Worm (Caenorhabditis elegans) whole organism, L3 larva: ENCODE data around the gene npr-41.

Experiments used
- R02D3.7 ChIP-seq: fragments of 150-350 bp; optimal IDR thresholded peaks from 2 replicates; lab custom pipeline; 2014; ENCODE audit warnings: missing biosample characterization, missing genetic modification characterization
- ZK546.5 ChIP-seq: sonication (generic microtip); optimal IDR thresholded peaks from 2 replicates; lab custom pipeline; 2017; ENCODE audit warnings: missing biosample characterization, missing genetic modification characterization
- aly-2 ChIP-seq: fragments of 150-350 bp; optimal IDR thresholded peaks from 2 replicates; lab custom pipeline; 2014; ENCODE audit warnings: missing biosample characterization, missing genetic modification characterization
- ama-1 ChIP-seq: fragments of 150-350 bp; optimal IDR thresholded peaks from 2 replicates; lab custom pipeline; 2018
- ceh-16 ChIP-seq: sonication (generic microtip); optimal IDR thresholded peaks from 2 replicates; lab custom pipeline; 2017; ENCODE audit warnings: missing biosample characterization, missing genetic modification characterization
- ceh-28 ChIP-seq: fragments of 150-350 bp; optimal IDR thresholded peaks from 2 replicates; lab custom pipeline; 2014; ENCODE audit warnings: missing biosample characterization, missing genetic modification reagents, missing genetic modification characterization
- ceh-82 ChIP-seq: fragments of 150-350 bp; optimal IDR thresholded peaks from 2 replicates; lab custom pipeline; 2014; ENCODE audit warnings: missing biosample characterization, missing genetic modification characterization
- ceh-9 ChIP-seq: sonication (generic microtip); optimal IDR thresholded peaks from 2 replicates; lab custom pipeline; 2018; ENCODE audit warnings: missing biosample characterization, missing genetic modification characterization
- daf-12 ChIP-seq: fragments of 150-350 bp; optimal IDR thresholded peaks from 2 replicates; lab custom pipeline; 2014; ENCODE audit warnings: missing biosample characterization, missing genetic modification reagents, missing genetic modification characterization
- egl-27 ChIP-seq: sonication (generic microtip); optimal IDR thresholded peaks from 4 replicates; lab custom pipeline; 2017; ENCODE audit warnings: missing biosample characterization, missing genetic modification reagents, missing genetic modification characterization
- egl-5 ChIP-seq: fragments of 150-350 bp; optimal IDR thresholded peaks from 2 replicates; lab custom pipeline; 2017; ENCODE audit warnings: missing biosample characterization, missing genetic modification reagents, missing genetic modification characterization, inconsistent platforms
- elt-1 ChIP-seq: fragments of 150-350 bp; optimal IDR thresholded peaks from 2 replicates; lab custom pipeline; 2014; ENCODE audit warnings: missing biosample characterization, missing genetic modification characterization
- elt-2 ChIP-seq: sonication (generic microtip); optimal IDR thresholded peaks from 2 replicates; lab custom pipeline; 2016; ENCODE audit warnings: missing genetic modification reagents, mild to moderate bottlenecking, missing genetic modification characterization, missing compliant biosample characterization
- elt-3 ChIP-seq, 3 experiments: fragments of 150-350 bp in 1 of 3; sonication (generic microtip) in 2 of 3; optimal IDR thresholded peaks; 2 replicates in 2 of 3; 4 replicates in 1 of 3; lab custom pipeline; 2014 to 2017; ENCODE audit warnings: missing biosample characterization in 3 of 3, missing genetic modification characterization in 3 of 3
- eor-1 ChIP-seq, 2 experiments: fragments of 150-350 bp; optimal IDR thresholded peaks; 2 replicates each; lab custom pipeline; 2014 to 2018; ENCODE audit warnings: missing biosample characterization in 2 of 2, missing genetic modification characterization in 2 of 2
- fkh-10 ChIP-seq: sonication (generic microtip); optimal IDR thresholded peaks from 2 replicates; lab custom pipeline; 2017; ENCODE audit warnings: missing biosample characterization, missing genetic modification reagents, missing genetic modification characterization
- fkh-2 ChIP-seq: fragments of 150-350 bp; optimal IDR thresholded peaks from 2 replicates; lab custom pipeline; 2014; ENCODE audit warnings: missing biosample characterization, missing genetic modification reagents, missing genetic modification characterization
- fos-1 ChIP-seq: fragments of 150-350 bp; optimal IDR thresholded peaks from 2 replicates; lab custom pipeline; 2014; ENCODE audit warnings: missing biosample characterization, missing genetic modification characterization
- hmg-11 ChIP-seq: sonication (generic microtip); optimal IDR thresholded peaks from 2 replicates; lab custom pipeline; 2016; ENCODE audit warnings: missing genetic modification characterization, missing compliant biosample characterization
- jun-1 ChIP-seq: fragments of 150-350 bp; optimal IDR thresholded peaks from 2 replicates; lab custom pipeline; 2014; ENCODE audit warnings: missing biosample characterization, missing genetic modification reagents, missing genetic modification characterization
- lin-15B ChIP-seq: fragments of 150-350 bp; optimal IDR thresholded peaks from 2 replicates; lab custom pipeline; 2014; ENCODE audit warnings: missing biosample characterization, missing genetic modification characterization
- lin-39 ChIP-seq: fragments of 150-350 bp; optimal IDR thresholded peaks from 2 replicates; lab custom pipeline; 2018; ENCODE audit warnings: missing biosample characterization, missing genetic modification reagents, missing genetic modification characterization
- lsy-12 ChIP-seq: sonication (generic microtip); optimal IDR thresholded peaks from 2 replicates; lab custom pipeline; 2016; ENCODE audit warnings: mild to moderate bottlenecking, missing genetic modification characterization, missing compliant biosample characterization
- mdl-1 ChIP-seq: fragments of 150-350 bp; optimal IDR thresholded peaks from 2 replicates; lab custom pipeline; 2014; ENCODE audit warnings: missing biosample characterization, missing genetic modification characterization
- mml-1 ChIP-seq: fragments of 150-350 bp; sonication (generic microtip); optimal IDR thresholded peaks from 3 replicates; lab custom pipeline; 2014; ENCODE audit warnings: missing biosample characterization, missing genetic modification characterization
- nfya-1 ChIP-seq: sonication (generic microtip); optimal IDR thresholded peaks from 2 replicates; lab custom pipeline; 2017; ENCODE audit warnings: missing genetic modification characterization, mild to moderate bottlenecking, missing compliant biosample characterization, antibody characterized with exemption, moderate library complexity; ENCODE audit not compliant: insufficient read depth
- nhr-11 ChIP-seq: fragments of 150-350 bp; optimal IDR thresholded peaks from 2 replicates; lab custom pipeline; 2014; ENCODE audit warnings: missing biosample characterization, missing genetic modification characterization
- nhr-12 ChIP-seq: fragments of 150-350 bp; optimal IDR thresholded peaks from 2 replicates; lab custom pipeline; 2014; ENCODE audit warnings: missing biosample characterization, missing genetic modification characterization
- nhr-23 ChIP-seq: fragments of 150-350 bp; optimal IDR thresholded peaks from 2 replicates; lab custom pipeline; 2014; ENCODE audit warnings: missing biosample characterization, missing genetic modification reagents, missing genetic modification characterization
- nhr-237 ChIP-seq: fragments of 150-350 bp; optimal IDR thresholded peaks from 2 replicates; lab custom pipeline; 2014; ENCODE audit warnings: missing biosample characterization, missing genetic modification characterization
- nhr-25 ChIP-seq: sonication (generic microtip); optimal IDR thresholded peaks from 2 replicates; lab custom pipeline; 2017; ENCODE audit warnings: missing biosample characterization, missing genetic modification characterization
- nhr-28 ChIP-seq: fragments of 150-350 bp; optimal IDR thresholded peaks from 2 replicates; lab custom pipeline; 2014; ENCODE audit warnings: missing biosample characterization, missing genetic modification characterization
- nhr-43 ChIP-seq: sonication (generic microtip); optimal IDR thresholded peaks from 2 replicates; lab custom pipeline; 2016; ENCODE audit warnings: mild to moderate bottlenecking, missing genetic modification characterization, missing compliant biosample characterization; ENCODE audit not compliant: poor library complexity, severe bottlenecking
- nhr-67 ChIP-seq: fragments of 150-350 bp; optimal IDR thresholded peaks from 2 replicates; lab custom pipeline; 2014; ENCODE audit warnings: missing biosample characterization, missing genetic modification characterization
- nhr-76 ChIP-seq: fragments of 150-350 bp; sonication (generic microtip); optimal IDR thresholded peaks from 5 replicates; lab custom pipeline; 2014; ENCODE audit warnings: missing biosample characterization, missing genetic modification characterization
- nhr-77 ChIP-seq: fragments of 150-350 bp; optimal IDR thresholded peaks from 2 replicates; lab custom pipeline; 2014; ENCODE audit warnings: missing biosample characterization, missing genetic modification characterization
- pha-4 ChIP-seq: fragments of 150-350 bp; optimal IDR thresholded peaks from 2 replicates; lab custom pipeline; 2014; ENCODE audit warnings: missing biosample characterization, missing genetic modification reagents, missing genetic modification characterization
- pqm-1 ChIP-seq: fragments of 150-350 bp; optimal IDR thresholded peaks from 2 replicates; lab custom pipeline; 2017; ENCODE audit warnings: missing biosample characterization, missing genetic modification characterization, inconsistent platforms
- sea-2 ChIP-seq: fragments of 150-350 bp; sonication (generic microtip); optimal IDR thresholded peaks from 4 replicates; lab custom pipeline; 2014; ENCODE audit warnings: missing biosample characterization, missing genetic modification reagents, missing genetic modification characterization
- skn-1 ChIP-seq: fragments of 150-350 bp; optimal IDR thresholded peaks from 2 replicates; lab custom pipeline; 2014; ENCODE audit warnings: missing biosample characterization, missing genetic modification characterization
- snpc-4 ChIP-seq: fragments of 150-350 bp; optimal IDR thresholded peaks from 2 replicates; lab custom pipeline; 2014; ENCODE audit warnings: missing biosample characterization, missing genetic modification characterization
- tbx-2 ChIP-seq: sonication (generic microtip); optimal IDR thresholded peaks from 2 replicates; lab custom pipeline; 2016; ENCODE audit warnings: mild to moderate bottlenecking, missing genetic modification characterization, missing compliant biosample characterization
- unc-39 ChIP-seq: sonication (generic microtip); optimal IDR thresholded peaks from 4 replicates; lab custom pipeline; 2017; ENCODE audit warnings: missing biosample characterization, missing genetic modification characterization
- unc-62 ChIP-seq: fragments of 150-350 bp; sonication (generic microtip); optimal IDR thresholded peaks from 4 replicates; lab custom pipeline; 2014; ENCODE audit warnings: missing biosample characterization, missing genetic modification reagents, missing genetic modification characterization
- zag-1 ChIP-seq: fragments of 150-350 bp; optimal IDR thresholded peaks from 2 replicates; lab custom pipeline; 2014; ENCODE audit warnings: missing biosample characterization, missing genetic modification characterization
- ztf-11 ChIP-seq: fragments of 150-350 bp; optimal IDR thresholded peaks from 2 replicates; lab custom pipeline; 2014; ENCODE audit warnings: missing biosample characterization, missing genetic modification characterization
- ztf-4 ChIP-seq: fragments of 150-350 bp; optimal IDR thresholded peaks from 2 replicates; lab custom pipeline; 2014; ENCODE audit warnings: missing biosample characterization, missing genetic modification characterization

Gene npr-41

DNA sequence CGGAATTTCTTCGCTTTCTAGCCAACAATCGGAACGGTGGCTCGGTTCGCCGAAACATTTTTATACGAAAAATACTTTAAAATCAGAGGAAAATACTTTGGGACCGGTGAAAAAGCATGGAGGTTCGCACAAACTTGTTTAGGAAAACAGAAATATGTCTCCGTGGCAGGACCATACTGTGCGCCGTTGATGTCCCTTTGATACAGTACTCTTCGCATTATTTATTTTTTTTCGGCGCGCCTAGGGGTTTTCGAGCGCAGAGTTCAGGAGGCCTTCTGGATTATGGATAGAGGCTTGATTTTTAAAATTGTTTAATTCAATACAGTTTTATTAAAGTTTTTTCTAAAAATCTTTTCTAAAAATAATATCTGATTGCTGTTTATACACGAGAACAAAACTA lies 34.2 kb downstream of the npr-41 start, which contains the start of gene F54D5.9:
TSS of gene F54D5.9 (minus strand) at position 115 of the 400 bp plus-strand sequence.
- TF ChIP-seq ama-1 (lab: Kevin White, UChicago), result peak; percentile 3
- no peak for TF ChIP-seq nhr-77

DNA sequence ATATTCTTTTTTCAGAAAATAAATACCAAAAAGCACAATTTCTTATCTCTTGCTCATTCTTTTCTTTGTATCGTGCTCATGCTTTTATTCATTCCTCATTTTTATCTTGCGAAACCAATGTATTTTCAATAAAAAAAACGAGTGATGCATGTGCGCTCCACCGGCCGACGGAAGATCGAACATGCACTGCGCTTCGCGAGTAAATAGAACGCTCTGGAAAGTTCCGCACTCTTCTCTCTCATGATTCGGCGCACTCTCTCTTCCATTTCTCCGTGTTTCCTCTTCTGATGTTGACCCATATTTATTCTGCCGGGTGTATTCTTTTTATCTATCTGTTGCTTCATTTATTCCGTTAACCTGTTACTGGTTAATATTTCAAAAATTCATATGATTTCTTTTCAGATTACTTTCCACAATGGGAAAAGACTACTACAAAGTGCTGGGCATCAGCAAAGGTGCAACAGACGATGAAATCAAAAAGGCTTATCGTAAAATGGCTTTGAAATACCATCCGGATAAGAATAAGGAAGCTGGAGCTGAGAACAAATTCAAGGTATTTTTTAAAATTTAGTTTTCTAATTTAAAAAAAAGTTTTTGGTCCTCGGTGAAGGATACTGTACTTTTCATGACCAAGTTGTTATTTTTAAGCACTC lies 35.0 kb downstream of the npr-41 start, which contains the start of gene dnj-13:
TSS of gene dnj-13 (plus strand) at position 403 of the 653 bp plus-strand sequence.
- TF ChIP-seq pqm-1 (tag; lab: Kevin White, UChicago) (peak; percentile 79), sea-2 (GFP tag; lab: Kevin White, UChicago) (no peak), eor-1 (tag; optimal IDR thresholded peaks at IDR 0.05; lab: Kevin White, UChicago) (peak in 1 of 2 experiments; percentile 84), skn-1 (tag; lab: Kevin White, UChicago) (peak; percentile 68), jun-1 (peak; percentile 88), R02D3.7 (tag; lab: Kevin White, UChicago) (peak; percentile 69), egl-27 (tag; lab: Kevin White, UChicago) (peak; percentile 91), nfya-1 (tag; lab: Kevin White, UChicago) (peak; percentile 93), nhr-23 (tag; lab: Kevin White, UChicago) (peak; percentile 98), aly-2 (tag; lab: Kevin White, UChicago) (no peak), elt-1 (tag; lab: Kevin White, UChicago) (peak; percentile 47), snpc-4 (peak; percentile 73), lin-15B (tag; lab: Kevin White, UChicago) (peak; percentile 92), fkh-10 (GFP tag; lab: Kevin White, UChicago) (peak; percentile 85), mml-1 (tag; lab: Kevin White, UChicago) (no peak), unc-39 (tag; lab: Kevin White, UChicago) (no peak), fkh-2 (tag; lab: Kevin White, UChicago) (peak; percentile 75), ceh-9 (tag; lab: Kevin White, UChicago) (no peak), nhr-77 (peak; percentile 61), ztf-4 (tag; lab: Kevin White, UChicago) (peak; percentile 72), ZK546.5 (peak; percentile 19), tbx-2 (tag; lab: Kevin White, UChicago) (peak; percentile 84), nhr-67 (tag; lab: Kevin White, UChicago) (no peak), unc-62 (GFP tag; lab: Kevin White, UChicago) (no peak), ceh-82 (tag; lab: Kevin White, UChicago) (peak; percentile 71), nhr-11 (tag; lab: Kevin White, UChicago) (peak; percentile 49), nhr-12 (tag; lab: Kevin White, UChicago) (no peak), lsy-12 (tag; lab: Kevin White, UChicago) (peak; percentile 98), mdl-1 (tag; lab: Kevin White, UChicago) (peak; percentile 54), nhr-25 (tag; lab: Kevin White, UChicago) (peak; percentile 91), nhr-28 (tag; lab: Kevin White, UChicago) (no peak), nhr-237 (tag; lab: Kevin White, UChicago) (no peak), daf-12 (tag; lab: Kevin White, UChicago) (no peak), hmg-11 (tag; lab: Kevin White, UChicago) (peak; percentile 94), nhr-43 (tag; lab: Kevin White, UChicago) (peak; percentile 94), elt-2 (tag; lab: Kevin White, UChicago) (peak; percentile 83), ceh-28 (peak; percentile 81), elt-3 (tag; optimal IDR thresholded peaks at IDR 0.05; lab: Kevin White, UChicago) (no peak), fos-1 (tag; lab: Kevin White, UChicago) (peak; percentile 55), pha-4 (tag; lab: Kevin White, UChicago) (peak; percentile 96), ama-1 (lab: Kevin White, UChicago) (peak; percentile 87), egl-5 (tag; lab: Kevin White, UChicago) (no peak), ztf-11 (tag; lab: Kevin White, UChicago) (no peak), nhr-76 (tag; lab: Kevin White, UChicago) (peak; percentile 45), lin-39 (tag; lab: Kevin White, UChicago) (peak; percentile 71), ceh-16 (tag; lab: Kevin White, UChicago) (peak; percentile 30), zag-1 (tag; lab: Kevin White, UChicago) (no peak)
- TF ChIP-seq, all 47 proteins: peak for 32
